Fruit fly (Drosophila melanogaster) whole organism, wandering third instar larva: ENCODE results near the gene qjt.
A peak's percentile ranks its signal among the peaks of the same experiment; 100 is the strongest.

ENCODE experiments used
- HLH106 ChIP-seq: fragments of 200-800 bp; optimal IDR thresholded peaks from 3 replicates; lab custom pipeline; 2019; ENCODE audit warnings: missing biosample characterization, mild to moderate bottlenecking, missing genetic modification characterization, moderate library complexity
- Hr78 ChIP-seq: fragments of >200 bp; optimal IDR thresholded peaks from 2 replicates; lab custom pipeline; 2017; ENCODE audit warnings: missing biosample characterization, missing genetic modification characterization
- Myc ChIP-seq: fragments of >200 bp; optimal IDR thresholded peaks from 2 replicates; lab custom pipeline; 2017
- br ChIP-seq: fragments of 200-800 bp; sonication (Bioruptor generic); optimal IDR thresholded peaks from 2 replicates; lab custom pipeline; 2016; ENCODE audit warnings: missing biosample characterization, missing genetic modification characterization
- dl ChIP-seq, 2 experiments: fragments of 175-275, 200-275 bp in 1 of 2; fragments of 200-275 bp in 1 of 2; sonication (Bioruptor generic); optimal IDR thresholded peaks; lab custom pipeline; 2018; ENCODE audit warnings: mild to moderate bottlenecking in 2 of 2, missing biosample characterization in 2 of 2, missing genetic modification characterization in 2 of 2, moderate library complexity in 2 of 2; ENCODE audit not compliant: partially characterized antibody in 2 of 2, insufficient read depth in 1 of 2
- fru ChIP-seq: fragments of 200-800 bp; sonication (Bioruptor generic); optimal IDR thresholded peaks from 3 replicates; lab custom pipeline; 2016; ENCODE audit warnings: missing biosample characterization, mild to moderate bottlenecking, missing genetic modification characterization
- lola ChIP-seq: fragments of >200 bp; optimal IDR thresholded peaks from 2 replicates; lab custom pipeline; 2017; ENCODE audit warnings: missing biosample characterization, missing genetic modification characterization
- usp ChIP-seq: fragments of >200 bp; optimal IDR thresholded peaks from 2 replicates; lab custom pipeline; 2017; ENCODE audit warnings: missing biosample characterization, missing genetic modification characterization

- TF ChIP-seq Myc (no peak), lola (GFP tag; lab: Kevin White, UChicago) (no peak), dl (GFP tag; optimal IDR thresholded peaks at IDR 0.05; lab: Kevin White, UChicago; ENCODE audit: insufficient read depth in 1 of 2, partially characterized antibody in 2 of 2) (no peak), fru (peak; percentile 73), br (GFP tag; lab: Kevin White, UChicago) (peak; percentile 54), Hr78 (GFP tag; lab: Kevin White, UChicago) (no peak), HLH106 (tag; lab: Kevin White, UChicago) (peak; percentile 69), usp (GFP tag; lab: Kevin White, UChicago) (no peak)
These were observed 27.3 kb downstream of the qjt start for dm6 chr3L:17506005-17506760.
